ENCODE assay signal across 1 fruit fly cellular context in genomic region chr3L:18869035-18869826, dm6.
A peak's percentile ranks its signal among the peaks of the same experiment; 100 is the strongest.
TF ChIP-seq lines count a peak whose summit lies in the region.

Gene Grx1 (plus strand): TSS chr3L:18869230.

TF ChIP-seq in whole organism, embryonic, 481 proteins besides CTCF, POLR2A, EP300 and RAD21 (continued from another document and continues in another):
- TF ChIP-seq CG8089 (GFP tag; optimal IDR thresholded peaks at IDR 0.05; lab: Kevin White, UChicago) (no peak), Atf-2 (GFP tag; optimal IDR thresholded peaks at IDR 0.05; lab: Kevin White, UChicago) (peak; percentile 36), CG8281 (tag; optimal IDR thresholded peaks at IDR 0.05; lab: Kevin White, UChicago) (no peak), CG14710 (tag; optimal IDR thresholded peaks at IDR 0.05; lab: Kevin White, UChicago) (peak; percentile 60), Dek (tag; optimal IDR thresholded peaks at IDR 0.05; lab: Kevin White, UChicago) (no peak), CG14050 (GFP tag; IDR thresholded peaks at IDR 0.05; lab: Robert Waterston, UW) (peak; percentile 24; the same call in 1 of the 3 replicates), Hr78 (GFP tag; optimal IDR thresholded peaks at IDR 0.05; lab: Kevin White, UChicago) (no peak), bsh (GFP tag; optimal IDR thresholded peaks at IDR 0.05; lab: Kevin White, UChicago) (peak in 1 of 2 experiments; percentile 57), CG1602 (GFP tag; optimal IDR thresholded peaks at IDR 0.05; lab: Kevin White, UChicago) (peak; percentile 47), otp (GFP tag; IDR thresholded peaks at IDR 0.05; lab: Robert Waterston, UW) (no peak), Drgx (GFP tag; IDR thresholded peaks at IDR 0.05; lab: Robert Waterston, UW) (peak; percentile 34; the same call in 1 of the 2 replicates), CG8944 (GFP tag; optimal IDR thresholded peaks at IDR 0.05; lab: Kevin White, UChicago) (peak; percentile 4), Ets97D (GFP tag; optimal IDR thresholded peaks at IDR 0.05; lab: Kevin White, UChicago) (peak; percentile 14), sens (GFP tag; lab: Kevin White, UChicago) (peak; percentile 95), CG13296 (GFP tag; optimal IDR thresholded peaks at IDR 0.05; lab: Kevin White, UChicago) (peak; percentile 49), unpg (GFP tag; optimal IDR thresholded peaks at IDR 0.05; lab: Kevin White, UChicago) (peak; percentile 71), CG10321 (GFP tag; IDR thresholded peaks at IDR 0.05; lab: Robert Waterston, UW) (no peak), CG32532 (GFP tag; IDR thresholded peaks at IDR 0.05; lab: Robert Waterston, UW) (peak; percentile 45; the same call in 1 of the 2 replicates), lmd (GFP tag; IDR thresholded peaks at IDR 0.05; lab: Robert Waterston, UW) (0 out of 2 replicates have a peak, but pooled peaks have one; percentile 22), Dad (GFP tag; optimal IDR thresholded peaks at IDR 0.05; lab: Kevin White, UChicago) (no peak), mirr (GFP tag; optimal IDR thresholded peaks at IDR 0.05; lab: Kevin White, UChicago) (peak; percentile 10), Bteb2 (GFP tag; optimal IDR thresholded peaks at IDR 0.05; lab: Kevin White, UChicago) (peak; percentile 48), CG17385 (GFP tag; optimal IDR thresholded peaks at IDR 0.05; lab: Kevin White, UChicago) (peak; percentile 51), Oaz (GFP tag; IDR thresholded peaks at IDR 0.05; lab: Robert Waterston, UW) (no peak), wor (GFP tag; IDR thresholded peaks at IDR 0.05; lab: Robert Waterston, UW) (no peak), nmo (GFP tag; optimal IDR thresholded peaks at IDR 0.05; lab: Kevin White, UChicago) (peak; percentile 56), CG8290 (GFP tag; optimal IDR thresholded peaks at IDR 0.05; lab: Kevin White, UChicago) (peak; percentile 50), CG8290 (tag; optimal IDR thresholded peaks at IDR 0.05; lab: Kevin White, UChicago) (peak in 1 of 2 experiments; percentile 35), Meics (GFP tag; optimal IDR thresholded peaks at IDR 0.05; lab: Kevin White, UChicago) (peak; percentile 70), CG6765 (GFP tag; optimal IDR thresholded peaks at IDR 0.05; lab: Kevin White, UChicago) (peak; percentile 61), Ada2b (GFP tag; IDR thresholded peaks at IDR 0.05; lab: Robert Waterston, UW) (peak; percentile 40; the same call in 1 of the 2 replicates), CG16813 (GFP tag; IDR thresholded peaks at IDR 0.05; lab: Robert Waterston, UW; ENCODE audit: partially characterized antibody) (no peak), vvl (GFP tag; IDR thresholded peaks at IDR 0.05; lab: Robert Waterston, UW) (peak; percentile 67), ken (GFP tag; IDR thresholded peaks at IDR 0.05; lab: Robert Waterston, UW) (0 out of 3 replicates have a peak, but pooled peaks have one; percentile 37), onecut (GFP tag; IDR thresholded peaks at IDR 0.05; lab: Robert Waterston, UW) (no peak), fd64A (GFP tag; optimal IDR thresholded peaks at IDR 0.05; lab: Kevin White, UChicago) (peak; percentile 7), kah (GFP tag; optimal IDR thresholded peaks at IDR 0.05; lab: Kevin White, UChicago) (peak; percentile 5), Rx (GFP tag; IDR thresholded peaks at IDR 0.05; lab: Robert Waterston, UW) (no peak), esg (GFP tag; conservative IDR thresholded peaks at IDR 0.05; lab: Robert Waterston, UW) (no peak; the same call in 1 of the 2 replicates), B-H2 (GFP tag; optimal IDR thresholded peaks at IDR 0.05; lab: Kevin White, UChicago) (peak; percentile 40), Taf1 (GFP tag; IDR thresholded peaks at IDR 0.05; lab: Robert Waterston, UW) (peak; percentile 32; the same call in 1 of the 2 replicates), CG10209 (GFP tag; optimal IDR thresholded peaks at IDR 0.05; lab: Kevin White, UChicago) (peak; percentile 41), sima (GFP tag; optimal IDR thresholded peaks at IDR 0.05; lab: Kevin White, UChicago) (no peak), CG10654 (GFP tag; optimal IDR thresholded peaks at IDR 0.05; lab: Kevin White, UChicago) (no peak), odd (GFP tag; optimal IDR thresholded peaks at IDR 0.05; lab: Kevin White, UChicago) (peak; percentile 33), kay (GFP tag; optimal IDR thresholded peaks at IDR 0.05; lab: Kevin White, UChicago) (peak; percentile 55), CG4854 (GFP tag; optimal IDR thresholded peaks at IDR 0.05; lab: Kevin White, UChicago) (peak; percentile 8), pzg (GFP tag; optimal IDR thresholded peaks at IDR 0.05; lab: Kevin White, UChicago) (peak; percentile 42), ttk (GFP tag; IDR thresholded peaks at IDR 0.05; lab: Robert Waterston, UW) (no peak), CG30020 (tag; optimal IDR thresholded peaks at IDR 0.05; lab: Kevin White, UChicago) (peak; percentile 61), CG12659 (GFP tag; optimal IDR thresholded peaks at IDR 0.05; lab: Kevin White, UChicago) (peak; percentile 73), BEAF-32 (GFP tag; optimal IDR thresholded peaks at IDR 0.05; lab: Kevin White, UChicago) (peak; percentile 23), CG16779 (GFP tag; IDR thresholded peaks at IDR 0.05; lab: Robert Waterston, UW) (no peak), CG13123 (GFP tag; optimal IDR thresholded peaks at IDR 0.05; lab: Kevin White, UChicago) (peak; percentile 21), HLH54F (GFP tag; optimal IDR thresholded peaks at IDR 0.05; lab: Kevin White, UChicago) (peak; percentile 38), dpn (GFP tag; optimal IDR thresholded peaks at IDR 0.05; lab: Kevin White, UChicago) (peak; percentile 49 to 59), ato (GFP tag; IDR thresholded peaks at IDR 0.05; lab: Robert Waterston, UW; ENCODE audit: partially characterized antibody) (no peak), YL-1 (GFP tag; optimal IDR thresholded peaks at IDR 0.05; lab: Kevin White, UChicago) (peak; percentile 28), crp (GFP tag; optimal IDR thresholded peaks at IDR 0.05; lab: Kevin White, UChicago) (peak; percentile 49 to 90), Sry-β (GFP tag; optimal IDR thresholded peaks at IDR 0.05; lab: Kevin White, UChicago) (no peak), grau (tag; optimal IDR thresholded peaks at IDR 0.05; lab: Kevin White, UChicago) (peak; percentile 59), ham (GFP tag; IDR thresholded peaks at IDR 0.05; lab: Robert Waterston, UW) (no peak), CG7556 (GFP tag; optimal IDR thresholded peaks at IDR 0.05; lab: Kevin White, UChicago) (peak; percentile 52), CG10147 (GFP tag; optimal IDR thresholded peaks at IDR 0.05; lab: Kevin White, UChicago) (peak; percentile 38), CG18476 (GFP tag; optimal IDR thresholded peaks at IDR 0.05; lab: Kevin White, UChicago) (peak; percentile 54), Gsc (GFP tag; IDR thresholded peaks at IDR 0.05; lab: Robert Waterston, UW) (no peak), pita (GFP tag; optimal IDR thresholded peaks at IDR 0.05; lab: Kevin White, UChicago) (no peak), CG4328 (GFP tag; optimal IDR thresholded peaks at IDR 0.05; lab: Kevin White, UChicago) (peak; percentile 43), lilli (GFP tag; optimal IDR thresholded peaks at IDR 0.05; lab: Kevin White, UChicago) (peak; percentile 80), ase (GFP tag; IDR thresholded peaks at IDR 0.05; lab: Robert Waterston, UW) (0 out of 3 replicates have a peak, but pooled peaks have one; percentile 23), CG1647 (GFP tag; optimal IDR thresholded peaks at IDR 0.05; lab: Kevin White, UChicago) (peak; percentile 34), CG8359 (GFP tag; optimal IDR thresholded peaks at IDR 0.05; lab: Kevin White, UChicago; ENCODE audit: borderline replicate concordance) (no peak), CG3407 (GFP tag; optimal IDR thresholded peaks at IDR 0.05; lab: Kevin White, UChicago) (peak; percentile 21), CG5245 (GFP tag; optimal IDR thresholded peaks at IDR 0.05; lab: Kevin White, UChicago) (no peak), CG6254 (GFP tag; optimal IDR thresholded peaks at IDR 0.05; lab: Kevin White, UChicago) (no peak), CG10274 (GFP tag; optimal IDR thresholded peaks at IDR 0.05; lab: Kevin White, UChicago) (no peak), gsb (GFP tag; IDR thresholded peaks at IDR 0.05; lab: Robert Waterston, UW) (no peak), oc (tag; optimal IDR thresholded peaks at IDR 0.05; lab: Kevin White, UChicago) (peak; percentile 0), knrl (GFP tag; IDR thresholded peaks at IDR 0.05; lab: Robert Waterston, UW; ENCODE audit: partially characterized antibody) (no peak), PHDP (tag; optimal IDR thresholded peaks at IDR 0.05; lab: Kevin White, UChicago) (peak; percentile 76), ind (GFP tag; optimal IDR thresholded peaks at IDR 0.05; lab: Kevin White, UChicago) (peak; percentile 66), unc-4 (GFP tag; IDR thresholded peaks at IDR 0.05; lab: Robert Waterston, UW; ENCODE audit: partially characterized antibody) (no peak), NFAT (GFP tag; IDR thresholded peaks at IDR 0.05; lab: Robert Waterston, UW) (peak; percentile 42; the same call in 1 of the 2 replicates), Nf-YC (tag; optimal IDR thresholded peaks at IDR 0.05; lab: Kevin White, UChicago) (peak; percentile 66), zfh2 (GFP tag; optimal IDR thresholded peaks at IDR 0.05; lab: Kevin White, UChicago) (peak; percentile 23), CG14860 (GFP tag; IDR thresholded peaks at IDR 0.05; lab: Robert Waterston, UW; ENCODE audit: partially characterized antibody) (no peak), grn (GFP tag; optimal IDR thresholded peaks at IDR 0.05; lab: Kevin White, UChicago) (peak; percentile 98), Doc3 (GFP tag; IDR thresholded peaks at IDR 0.05; lab: Robert Waterston, UW; ENCODE audit: partially characterized antibody) (no peak), zfh1 (GFP tag; IDR thresholded peaks at IDR 0.05; lab: Robert Waterston, UW) (peak; percentile 59; the same call in 1 of the 3 replicates), CG34422 (GFP tag; IDR thresholded peaks at IDR 0.05; lab: Robert Waterston, UW) (no peak), CG10267 (tag; optimal IDR thresholded peaks at IDR 0.05; lab: Kevin White, UChicago) (peak; percentile 62), Adf1 (GFP tag; IDR thresholded peaks at IDR 0.05; lab: Robert Waterston, UW) (no peak; the same call in 1 of the 2 replicates), CG15011 (GFP tag; optimal IDR thresholded peaks at IDR 0.05; lab: Kevin White, UChicago) (peak; percentile 16), fd3F (GFP tag; optimal IDR thresholded peaks at IDR 0.05; lab: Kevin White, UChicago) (peak; percentile 58), p53 (GFP tag; optimal IDR thresholded peaks at IDR 0.05; lab: Kevin White, UChicago) (no peak), CG3163 (GFP tag; optimal IDR thresholded peaks at IDR 0.05; lab: Kevin White, UChicago) (peak; percentile 17), gfzf (GFP tag; optimal IDR thresholded peaks at IDR 0.05; lab: Kevin White, UChicago) (peak; percentile 5), CG18262 (tag; optimal IDR thresholded peaks at IDR 0.05; lab: Kevin White, UChicago) (peak; percentile 61), Xbp1 (GFP tag; optimal IDR thresholded peaks at IDR 0.05; lab: Kevin White, UChicago) (peak; percentile 68), CG1233 (GFP tag; optimal IDR thresholded peaks at IDR 0.05; lab: Kevin White, UChicago) (peak; percentile 38), CG12769 (tag; optimal IDR thresholded peaks at IDR 0.05; lab: Kevin White, UChicago) (peak; percentile 6), CG9817 (tag; optimal IDR thresholded peaks at IDR 0.05; lab: Kevin White, UChicago) (peak; percentile 48), CG1529 (GFP tag; optimal IDR thresholded peaks at IDR 0.05; lab: Kevin White, UChicago) (peak; percentile 50), gce (GFP tag; IDR thresholded peaks at IDR 0.05; lab: Robert Waterston, UW) (no peak), E2f1 (GFP tag; IDR thresholded peaks at IDR 0.05; lab: Robert Waterston, UW) (no peak), CG1792 (GFP tag; optimal IDR thresholded peaks at IDR 0.05; lab: Kevin White, UChicago) (no peak), CG13894 (tag; optimal IDR thresholded peaks at IDR 0.05; lab: Kevin White, UChicago) (peak; percentile 35), CoRest (tag; optimal IDR thresholded peaks at IDR 0.05; lab: Kevin White, UChicago) (peak; percentile 54), fu2 (GFP tag; optimal IDR thresholded peaks at IDR 0.05; lab: Kevin White, UChicago) (no peak), twi (tag; optimal IDR thresholded peaks at IDR 0.05; lab: Kevin White, UChicago) (peak; percentile 49), luna (GFP tag; optimal IDR thresholded peaks at IDR 0.05; lab: Kevin White, UChicago) (no peak), CG4820 (GFP tag; optimal IDR thresholded peaks at IDR 0.05; lab: Kevin White, UChicago) (peak; percentile 31), CG11456 (GFP tag; IDR thresholded peaks at IDR 0.05; lab: Robert Waterston, UW) (0 out of 3 replicates have a peak, but pooled peaks have one; percentile 8), CG6791 (GFP tag; IDR thresholded peaks at IDR 0.05; lab: Robert Waterston, UW; ENCODE audit: partially characterized antibody) (no peak), Dip3 (GFP tag; optimal IDR thresholded peaks at IDR 0.05; lab: Kevin White, UChicago) (peak; percentile 4), CG8478 (optimal IDR thresholded peaks at IDR 0.05; lab: Kevin White, UChicago) (no peak), CG9609 (GFP tag; optimal IDR thresholded peaks at IDR 0.05; lab: Kevin White, UChicago) (peak; percentile 14), CG3847 (GFP tag; IDR thresholded peaks at IDR 0.05; lab: Robert Waterston, UW) (peak; percentile 48), CrebB (tag; optimal IDR thresholded peaks at IDR 0.05; lab: Kevin White, UChicago) (peak; percentile 38), CG11695 (GFP tag; IDR thresholded peaks at IDR 0.05; lab: Robert Waterston, UW) (no peak; the same call in 2 of the 3 replicates), GATAe (GFP tag; conservative IDR thresholded peaks at IDR 0.05; lab: Robert Waterston, UW) (peak; percentile 81), CG11085 (GFP tag; IDR thresholded peaks at IDR 0.05; lab: Robert Waterston, UW) (no peak), CG6813 (GFP tag; optimal IDR thresholded peaks at IDR 0.05; lab: Kevin White, UChicago) (peak; percentile 4), CG17829 (tag; optimal IDR thresholded peaks at IDR 0.05; lab: Kevin White, UChicago) (peak; percentile 76), CG15073 (GFP tag; optimal IDR thresholded peaks at IDR 0.05; lab: Kevin White, UChicago) (no peak), emc (GFP tag; optimal IDR thresholded peaks at IDR 0.05; lab: Kevin White, UChicago) (no peak), Hr51 (GFP tag; optimal IDR thresholded peaks at IDR 0.05; lab: Kevin White, UChicago) (peak; percentile 16 to 64), HmgD (GFP tag; optimal IDR thresholded peaks at IDR 0.05; lab: Kevin White, UChicago) (no peak), CG4730 (GFP tag; IDR thresholded peaks at IDR 0.05; lab: Robert Waterston, UW) (no peak), rib (GFP tag; IDR thresholded peaks at IDR 0.05; lab: Robert Waterston, UW) (no peak), CG14667 (GFP tag; IDR thresholded peaks at IDR 0.05; lab: Robert Waterston, UW) (no peak)
